Worm (Caenorhabditis elegans): ENCODE measurements around the gene scl-6.

scl-6 gene

ce11 chrIV:13059284-13059683 is 9.3 kb upstream of the scl-6 start, which contains the start of gene scl-3:
Gene scl-3 (plus strand): TSS chrIV:13059584.
- TF ChIP-seq scrt-1 (GFP tag; IDR thresholded peaks at IDR 0.05) (no peak), ceh-36 (tag; optimal IDR thresholded peaks at IDR 0.05) (no peak), hmbx-1 (tag; optimal IDR thresholded peaks at IDR 0.05) (no peak), aly-1 (tag; optimal IDR thresholded peaks at IDR 0.05) (no peak), ama-1 (optimal IDR thresholded peaks at IDR 0.05) (no peak), ets-7 (tag; optimal IDR thresholded peaks at IDR 0.05) (no peak), tbx-37 (GFP tag; conservative IDR thresholded peaks at IDR 0.05) (no peak), hmg-4 (GFP tag; optimal IDR thresholded peaks at IDR 0.05) (no peak), hnd-1 (tag; optimal IDR thresholded peaks at IDR 0.05) (no peak)

- no peak for TF ChIP-seq sea-1 (GFP tag; conservative IDR thresholded peaks at IDR 0.05)
- TF ChIP-seq ama-1 (optimal IDR thresholded peaks at IDR 0.05) = no peak
- TF ChIP-seq pes-1 (GFP tag; IDR thresholded peaks at IDR 0.05) = no peak
- no peak for TF ChIP-seq hmg-4 (GFP tag; optimal IDR thresholded peaks at IDR 0.05)
- TF ChIP-seq B0310.2 (tag; optimal IDR thresholded peaks at IDR 0.05) = no peak
- no peak for TF ChIP-seq tbx-11 (GFP tag; IDR thresholded peaks at IDR 0.05)
- no peak for TF ChIP-seq scrt-1 (GFP tag; IDR thresholded peaks at IDR 0.05)
- TF ChIP-seq aly-1 (tag; optimal IDR thresholded peaks at IDR 0.05) = no peak
- TF ChIP-seq hmbx-1 (tag; optimal IDR thresholded peaks at IDR 0.05) = no peak
- TF ChIP-seq hnd-1 (tag; optimal IDR thresholded peaks at IDR 0.05) = no peak
These were observed 4.8 kb upstream of the scl-6 start, which contains the start of gene scl-5 for ce11 chrIV:13063714-13064113. Gene scl-5 (plus strand): TSS chrIV:13064014.

ce11 chrIV:13066044-13066443 is 2.5 kb upstream of the scl-6 start:
- TF ChIP-seq ama-1 (optimal IDR thresholded peaks at IDR 0.05) (no peak), aly-1 (tag; optimal IDR thresholded peaks at IDR 0.05) (no peak), sea-1 (GFP tag; conservative IDR thresholded peaks at IDR 0.05) (0 out of 2 replicates have a peak, but pooled peaks have one; percentile 37), scrt-1 (GFP tag; IDR thresholded peaks at IDR 0.05) (no peak), ets-7 (tag; optimal IDR thresholded peaks at IDR 0.05) (no peak)

ce11 chrIV:13067200-13067599 is 1.4 kb upstream of the scl-6 start, which contains the start of gene col-131:
Gene col-131 (minus strand): TSS chrIV:13067300.
- TF ChIP-seq ama-1 (optimal IDR thresholded peaks at IDR 0.05) (no peak), tra-4 (tag; optimal IDR thresholded peaks at IDR 0.05) (no peak), pes-1 (GFP tag; IDR thresholded peaks at IDR 0.05) (no peak)

- TF ChIP-seq hmg-4 (GFP tag; optimal IDR thresholded peaks at IDR 0.05) (no peak), ets-7 (tag; optimal IDR thresholded peaks at IDR 0.05) (no peak), tbx-37 (GFP tag; conservative IDR thresholded peaks at IDR 0.05) (no peak), ceh-36 (tag; optimal IDR thresholded peaks at IDR 0.05) (no peak), scrt-1 (GFP tag; IDR thresholded peaks at IDR 0.05) (no peak), aly-1 (tag; optimal IDR thresholded peaks at IDR 0.05) (no peak), ama-1 (optimal IDR thresholded peaks at IDR 0.05) (no peak), tra-4 (tag; optimal IDR thresholded peaks at IDR 0.05) (no peak), F13C5.2 (tag; optimal IDR thresholded peaks at IDR 0.05) (no peak), tbx-11 (GFP tag; IDR thresholded peaks at IDR 0.05) (no peak), pes-1 (GFP tag; IDR thresholded peaks at IDR 0.05) (no peak), flt-1 (GFP tag; IDR thresholded peaks at IDR 0.05) (no peak), hnd-1 (tag; optimal IDR thresholded peaks at IDR 0.05) (no peak), B0310.2 (tag; optimal IDR thresholded peaks at IDR 0.05) (no peak), hmbx-1 (tag; optimal IDR thresholded peaks at IDR 0.05) (no peak), ceh-13 (GFP tag; optimal IDR thresholded peaks at IDR 0.05) (no peak)
These were observed 1.6 kb downstream of the scl-6 start, which contains the start of gene scl-7 for ce11 chrIV:13070142-13070541. Gene scl-7 (plus strand): TSS chrIV:13070442.

ce11 chrIV:13071445-13071844 is 2.9 kb downstream of the scl-6 start, which contains the start of gene scl-8:
Gene scl-8 (plus strand): TSS chrIV:13071745.
- TF ChIP-seq hmg-4 (GFP tag; optimal IDR thresholded peaks at IDR 0.05) = no peak
- TF ChIP-seq F13C5.2 (tag; optimal IDR thresholded peaks at IDR 0.05) = no peak
- TF ChIP-seq ceh-13 (GFP tag; optimal IDR thresholded peaks at IDR 0.05) = no peak
- TF ChIP-seq hmbx-1 (tag; optimal IDR thresholded peaks at IDR 0.05) = no peak
- TF ChIP-seq scrt-1 (GFP tag; IDR thresholded peaks at IDR 0.05) = no peak
- no peak for TF ChIP-seq sea-1 (GFP tag; conservative IDR thresholded peaks at IDR 0.05)
- no peak for TF ChIP-seq tbx-37 (GFP tag; conservative IDR thresholded peaks at IDR 0.05)
- TF ChIP-seq pes-1 (GFP tag; IDR thresholded peaks at IDR 0.05) = no peak
- no peak for TF ChIP-seq ets-7 (tag; optimal IDR thresholded peaks at IDR 0.05)
- no peak for TF ChIP-seq ama-1 (optimal IDR thresholded peaks at IDR 0.05)
- TF ChIP-seq ceh-36 (tag; optimal IDR thresholded peaks at IDR 0.05) = no peak
- no peak for TF ChIP-seq hnd-1 (tag; optimal IDR thresholded peaks at IDR 0.05)
- TF ChIP-seq tra-4 (tag; optimal IDR thresholded peaks at IDR 0.05) = no peak
- TF ChIP-seq aly-1 (tag; optimal IDR thresholded peaks at IDR 0.05) = no peak
- TF ChIP-seq tbx-11 (GFP tag; IDR thresholded peaks at IDR 0.05) = no peak

- TF ChIP-seq ceh-36 (tag; optimal IDR thresholded peaks at IDR 0.05) (no peak), ceh-13 (GFP tag; optimal IDR thresholded peaks at IDR 0.05) (no peak), B0310.2 (tag; optimal IDR thresholded peaks at IDR 0.05) (no peak), pes-1 (GFP tag; IDR thresholded peaks at IDR 0.05) (no peak), hmg-4 (GFP tag; optimal IDR thresholded peaks at IDR 0.05) (no peak), aly-1 (tag; optimal IDR thresholded peaks at IDR 0.05) (no peak)
These were observed 7.2 kb downstream of the scl-6 start for ce11 chrIV:13075625-13076252.

- TF ChIP-seq hnd-1 (tag; optimal IDR thresholded peaks at IDR 0.05) = no peak
- no peak for TF ChIP-seq flt-1 (GFP tag; IDR thresholded peaks at IDR 0.05)
- TF ChIP-seq pes-1 (GFP tag; IDR thresholded peaks at IDR 0.05) = no peak
These were observed 8.1 kb downstream of the scl-6 start, which contains the start of gene C39E9.7 for ce11 chrIV:13076620-13077019. Gene C39E9.7 (minus strand): TSS chrIV:13076720.
